Fruit fly (Drosophila melanogaster): ENCODE data around the gene RhoGAP15B.
A peak's percentile ranks its signal among the peaks of the same experiment; 100 is the strongest.

RhoGAP15B gene

dm6 chrX:16968148-16968823 lies 25.2 kb downstream of the RhoGAP15B start, which contains the start of gene Ubr1 (continued):
- 0 out of 2 replicates have a peak, but pooled peaks have one; percentile 19 for TF ChIP-seq CG11085 (GFP tag; IDR thresholded peaks at IDR 0.05)
- no peak for TF ChIP-seq Oli (tag; optimal IDR thresholded peaks at IDR 0.05)
- TF ChIP-seq CG7372 (GFP tag; IDR thresholded peaks at IDR 0.05): no peak
- TF ChIP-seq gce (GFP tag; IDR thresholded peaks at IDR 0.05): no peak
- peak; percentile 95 for TF ChIP-seq amos (GFP tag; IDR thresholded peaks at IDR 0.05; ENCODE audit: partially characterized antibody)
- peak; percentile 15 for TF ChIP-seq CG3995 (GFP tag; optimal IDR thresholded peaks at IDR 0.05)
- no peak for TF ChIP-seq H15 (GFP tag; IDR thresholded peaks at IDR 0.05)
- peak; percentile 80 for TF ChIP-seq Blimp-1 (GFP tag; optimal IDR thresholded peaks at IDR 0.05)
- TF ChIP-seq CG34376 (GFP tag; optimal IDR thresholded peaks at IDR 0.05): peak; percentile 27
- TF ChIP-seq CG5953 (GFP tag; IDR thresholded peaks at IDR 0.05): no peak
- TF ChIP-seq CG3726 (GFP tag; IDR thresholded peaks at IDR 0.05): no peak
- no peak for TF ChIP-seq sens (GFP tag)
- TF ChIP-seq E2f2 (GFP tag; IDR thresholded peaks at IDR 0.05): peak; percentile 81
- TF ChIP-seq nom (GFP tag; optimal IDR thresholded peaks at IDR 0.05): peak; percentile 97
- TF ChIP-seq CG10654 (GFP tag; optimal IDR thresholded peaks at IDR 0.05): no peak
- TF ChIP-seq gem (tag; optimal IDR thresholded peaks at IDR 0.05): peak; percentile 20
- TF ChIP-seq CG30020 (tag; optimal IDR thresholded peaks at IDR 0.05): peak; percentile 94
- TF ChIP-seq CG6765 (GFP tag; optimal IDR thresholded peaks at IDR 0.05): no peak
- no peak for TF ChIP-seq CG11247 (GFP tag; IDR thresholded peaks at IDR 0.05)
- TF ChIP-seq GATAe (GFP tag; conservative IDR thresholded peaks at IDR 0.05): no peak
- TF ChIP-seq Optix (GFP tag; IDR thresholded peaks at IDR 0.05): no peak
- no peak for TF ChIP-seq trh (GFP tag; optimal IDR thresholded peaks at IDR 0.05)
- no peak for TF ChIP-seq ken (GFP tag; IDR thresholded peaks at IDR 0.05)
- TF ChIP-seq row (GFP tag; IDR thresholded peaks at IDR 0.05): peak; percentile 62
- TF ChIP-seq CG32532 (GFP tag; IDR thresholded peaks at IDR 0.05): 0 out of 2 replicates have a peak, but pooled peaks have one; percentile 10
- TF ChIP-seq CG5245 (GFP tag; optimal IDR thresholded peaks at IDR 0.05): no peak
- TF ChIP-seq odd (GFP tag; optimal IDR thresholded peaks at IDR 0.05): no peak
- peak; percentile 79 for TF ChIP-seq CG14710 (tag; optimal IDR thresholded peaks at IDR 0.05)
- TF ChIP-seq H2.0 (GFP tag; IDR thresholded peaks at IDR 0.05): no peak
- peak; percentile 48; the same call in 1 of the 3 replicates for TF ChIP-seq CG2199 (GFP tag; IDR thresholded peaks at IDR 0.05)
- peak; percentile 74 for TF ChIP-seq Dp (GFP tag; optimal IDR thresholded peaks at IDR 0.05)
- peak; percentile 81 for TF ChIP-seq unc-4 (GFP tag; IDR thresholded peaks at IDR 0.05; ENCODE audit: partially characterized antibody)
- no peak for TF ChIP-seq cato (GFP tag; optimal IDR thresholded peaks at IDR 0.05; ENCODE audit: borderline replicate concordance)
- no peak for TF ChIP-seq Vsx1 (GFP tag; optimal IDR thresholded peaks at IDR 0.05)
- TF ChIP-seq CG4617 (GFP tag; optimal IDR thresholded peaks at IDR 0.05; ENCODE audit: borderline replicate concordance): peak; percentile 84
- peak; percentile 69 for TF ChIP-seq CG32767 (GFP tag; IDR thresholded peaks at IDR 0.05)
- TF ChIP-seq chif (GFP tag; optimal IDR thresholded peaks at IDR 0.05): no peak
- TF ChIP-seq CG18011 (GFP tag; optimal IDR thresholded peaks at IDR 0.05): peak; percentile 5
- peak; percentile 72 for TF ChIP-seq trem (tag; optimal IDR thresholded peaks at IDR 0.05)
- peak; percentile 96 for TF ChIP-seq bbx (GFP tag; IDR thresholded peaks at IDR 0.05; ENCODE audit: partially characterized antibody)
- peak; percentile 56 for TF ChIP-seq MBD-R2 (GFP tag; IDR thresholded peaks at IDR 0.05)
- no peak for TF ChIP-seq gsb (GFP tag; IDR thresholded peaks at IDR 0.05)
- peak; percentile 97 for TF ChIP-seq nerfin-2 (GFP tag; IDR thresholded peaks at IDR 0.05; ENCODE audit: partially characterized antibody)
- no peak for TF ChIP-seq CG12769 (tag; optimal IDR thresholded peaks at IDR 0.05)
- peak; percentile 88 for TF ChIP-seq inv (GFP tag; IDR thresholded peaks at IDR 0.05; ENCODE audit: partially characterized antibody)
- TF ChIP-seq CG17385 (GFP tag; optimal IDR thresholded peaks at IDR 0.05): no peak
- TF ChIP-seq Bgb (GFP tag; IDR thresholded peaks at IDR 0.05; ENCODE audit: partially characterized antibody): peak; percentile 98
- TF ChIP-seq CG12155 (GFP tag; optimal IDR thresholded peaks at IDR 0.05): no peak
- no peak for TF ChIP-seq CG33557 (GFP tag; optimal IDR thresholded peaks at IDR 0.05)

Measured in whole organism, embryonic.